Worm (Caenorhabditis elegans) whole organism, L3 larva: Measurements from ENCODE around the gene srw-134.

Experiments used
- R02D3.7 ChIP-seq: fragments of 150-350 bp; optimal IDR thresholded peaks from 2 replicates; lab custom pipeline; 2014; ENCODE audit warnings: missing biosample characterization, missing genetic modification characterization
- ZK546.5 ChIP-seq: sonication (generic microtip); optimal IDR thresholded peaks from 2 replicates; lab custom pipeline; 2017; ENCODE audit warnings: missing biosample characterization, missing genetic modification characterization
- aly-2 ChIP-seq: fragments of 150-350 bp; optimal IDR thresholded peaks from 2 replicates; lab custom pipeline; 2014; ENCODE audit warnings: missing biosample characterization, missing genetic modification characterization
- ama-1 ChIP-seq: fragments of 150-350 bp; optimal IDR thresholded peaks from 2 replicates; lab custom pipeline; 2018
- ceh-16 ChIP-seq: sonication (generic microtip); optimal IDR thresholded peaks from 2 replicates; lab custom pipeline; 2017; ENCODE audit warnings: missing biosample characterization, missing genetic modification characterization
- ceh-28 ChIP-seq: fragments of 150-350 bp; optimal IDR thresholded peaks from 2 replicates; lab custom pipeline; 2014; ENCODE audit warnings: missing biosample characterization, missing genetic modification reagents, missing genetic modification characterization
- ceh-82 ChIP-seq: fragments of 150-350 bp; optimal IDR thresholded peaks from 2 replicates; lab custom pipeline; 2014; ENCODE audit warnings: missing biosample characterization, missing genetic modification characterization
- ceh-9 ChIP-seq: sonication (generic microtip); optimal IDR thresholded peaks from 2 replicates; lab custom pipeline; 2018; ENCODE audit warnings: missing biosample characterization, missing genetic modification characterization
- daf-12 ChIP-seq: fragments of 150-350 bp; optimal IDR thresholded peaks from 2 replicates; lab custom pipeline; 2014; ENCODE audit warnings: missing biosample characterization, missing genetic modification reagents, missing genetic modification characterization
- egl-27 ChIP-seq: sonication (generic microtip); optimal IDR thresholded peaks from 4 replicates; lab custom pipeline; 2017; ENCODE audit warnings: missing biosample characterization, missing genetic modification reagents, missing genetic modification characterization
- egl-5 ChIP-seq: fragments of 150-350 bp; optimal IDR thresholded peaks from 2 replicates; lab custom pipeline; 2017; ENCODE audit warnings: missing biosample characterization, missing genetic modification reagents, missing genetic modification characterization, inconsistent platforms
- elt-1 ChIP-seq: fragments of 150-350 bp; optimal IDR thresholded peaks from 2 replicates; lab custom pipeline; 2014; ENCODE audit warnings: missing biosample characterization, missing genetic modification characterization
- elt-2 ChIP-seq: sonication (generic microtip); optimal IDR thresholded peaks from 2 replicates; lab custom pipeline; 2016; ENCODE audit warnings: missing genetic modification reagents, mild to moderate bottlenecking, missing genetic modification characterization, missing compliant biosample characterization
- elt-3 ChIP-seq, 3 experiments: fragments of 150-350 bp in 1 of 3; sonication (generic microtip) in 2 of 3; optimal IDR thresholded peaks; 2 replicates in 2 of 3; 4 replicates in 1 of 3; lab custom pipeline; 2014 to 2017; ENCODE audit warnings: missing biosample characterization in 3 of 3, missing genetic modification characterization in 3 of 3
- eor-1 ChIP-seq, 2 experiments: fragments of 150-350 bp; optimal IDR thresholded peaks; 2 replicates each; lab custom pipeline; 2014 to 2018; ENCODE audit warnings: missing biosample characterization in 2 of 2, missing genetic modification characterization in 2 of 2
- fkh-10 ChIP-seq: sonication (generic microtip); optimal IDR thresholded peaks from 2 replicates; lab custom pipeline; 2017; ENCODE audit warnings: missing biosample characterization, missing genetic modification reagents, missing genetic modification characterization
- fos-1 ChIP-seq: fragments of 150-350 bp; optimal IDR thresholded peaks from 2 replicates; lab custom pipeline; 2014; ENCODE audit warnings: missing biosample characterization, missing genetic modification characterization
- hmg-11 ChIP-seq: sonication (generic microtip); optimal IDR thresholded peaks from 2 replicates; lab custom pipeline; 2016; ENCODE audit warnings: missing genetic modification characterization, missing compliant biosample characterization
- jun-1 ChIP-seq: fragments of 150-350 bp; optimal IDR thresholded peaks from 2 replicates; lab custom pipeline; 2014; ENCODE audit warnings: missing biosample characterization, missing genetic modification reagents, missing genetic modification characterization
- lin-39 ChIP-seq: fragments of 150-350 bp; optimal IDR thresholded peaks from 2 replicates; lab custom pipeline; 2018; ENCODE audit warnings: missing biosample characterization, missing genetic modification reagents, missing genetic modification characterization
- lsy-12 ChIP-seq: sonication (generic microtip); optimal IDR thresholded peaks from 2 replicates; lab custom pipeline; 2016; ENCODE audit warnings: mild to moderate bottlenecking, missing genetic modification characterization, missing compliant biosample characterization
- mdl-1 ChIP-seq: fragments of 150-350 bp; optimal IDR thresholded peaks from 2 replicates; lab custom pipeline; 2014; ENCODE audit warnings: missing biosample characterization, missing genetic modification characterization
- mml-1 ChIP-seq: fragments of 150-350 bp; sonication (generic microtip); optimal IDR thresholded peaks from 3 replicates; lab custom pipeline; 2014; ENCODE audit warnings: missing biosample characterization, missing genetic modification characterization
- nhr-11 ChIP-seq: fragments of 150-350 bp; optimal IDR thresholded peaks from 2 replicates; lab custom pipeline; 2014; ENCODE audit warnings: missing biosample characterization, missing genetic modification characterization
- nhr-12 ChIP-seq: fragments of 150-350 bp; optimal IDR thresholded peaks from 2 replicates; lab custom pipeline; 2014; ENCODE audit warnings: missing biosample characterization, missing genetic modification characterization
- nhr-23 ChIP-seq: fragments of 150-350 bp; optimal IDR thresholded peaks from 2 replicates; lab custom pipeline; 2014; ENCODE audit warnings: missing biosample characterization, missing genetic modification reagents, missing genetic modification characterization
- nhr-237 ChIP-seq: fragments of 150-350 bp; optimal IDR thresholded peaks from 2 replicates; lab custom pipeline; 2014; ENCODE audit warnings: missing biosample characterization, missing genetic modification characterization
- nhr-25 ChIP-seq: sonication (generic microtip); optimal IDR thresholded peaks from 2 replicates; lab custom pipeline; 2017; ENCODE audit warnings: missing biosample characterization, missing genetic modification characterization
- nhr-28 ChIP-seq: fragments of 150-350 bp; optimal IDR thresholded peaks from 2 replicates; lab custom pipeline; 2014; ENCODE audit warnings: missing biosample characterization, missing genetic modification characterization
- nhr-43 ChIP-seq: sonication (generic microtip); optimal IDR thresholded peaks from 2 replicates; lab custom pipeline; 2016; ENCODE audit warnings: mild to moderate bottlenecking, missing genetic modification characterization, missing compliant biosample characterization; ENCODE audit not compliant: poor library complexity, severe bottlenecking
- nhr-67 ChIP-seq: fragments of 150-350 bp; optimal IDR thresholded peaks from 2 replicates; lab custom pipeline; 2014; ENCODE audit warnings: missing biosample characterization, missing genetic modification characterization
- nhr-76 ChIP-seq: fragments of 150-350 bp; sonication (generic microtip); optimal IDR thresholded peaks from 5 replicates; lab custom pipeline; 2014; ENCODE audit warnings: missing biosample characterization, missing genetic modification characterization
- nhr-77 ChIP-seq: fragments of 150-350 bp; optimal IDR thresholded peaks from 2 replicates; lab custom pipeline; 2014; ENCODE audit warnings: missing biosample characterization, missing genetic modification characterization
- pha-4 ChIP-seq: fragments of 150-350 bp; optimal IDR thresholded peaks from 2 replicates; lab custom pipeline; 2014; ENCODE audit warnings: missing biosample characterization, missing genetic modification reagents, missing genetic modification characterization
- pqm-1 ChIP-seq: fragments of 150-350 bp; optimal IDR thresholded peaks from 2 replicates; lab custom pipeline; 2017; ENCODE audit warnings: missing biosample characterization, missing genetic modification characterization, inconsistent platforms
- sea-2 ChIP-seq: fragments of 150-350 bp; sonication (generic microtip); optimal IDR thresholded peaks from 4 replicates; lab custom pipeline; 2014; ENCODE audit warnings: missing biosample characterization, missing genetic modification reagents, missing genetic modification characterization
- skn-1 ChIP-seq: fragments of 150-350 bp; optimal IDR thresholded peaks from 2 replicates; lab custom pipeline; 2014; ENCODE audit warnings: missing biosample characterization, missing genetic modification characterization
- snpc-4 ChIP-seq: fragments of 150-350 bp; optimal IDR thresholded peaks from 2 replicates; lab custom pipeline; 2014; ENCODE audit warnings: missing biosample characterization, missing genetic modification characterization
- tbx-2 ChIP-seq: sonication (generic microtip); optimal IDR thresholded peaks from 2 replicates; lab custom pipeline; 2016; ENCODE audit warnings: mild to moderate bottlenecking, missing genetic modification characterization, missing compliant biosample characterization
- unc-39 ChIP-seq: sonication (generic microtip); optimal IDR thresholded peaks from 4 replicates; lab custom pipeline; 2017; ENCODE audit warnings: missing biosample characterization, missing genetic modification characterization
- unc-62 ChIP-seq: fragments of 150-350 bp; sonication (generic microtip); optimal IDR thresholded peaks from 4 replicates; lab custom pipeline; 2014; ENCODE audit warnings: missing biosample characterization, missing genetic modification reagents, missing genetic modification characterization
- zag-1 ChIP-seq: fragments of 150-350 bp; optimal IDR thresholded peaks from 2 replicates; lab custom pipeline; 2014; ENCODE audit warnings: missing biosample characterization, missing genetic modification characterization
- ztf-11 ChIP-seq: fragments of 150-350 bp; optimal IDR thresholded peaks from 2 replicates; lab custom pipeline; 2014; ENCODE audit warnings: missing biosample characterization, missing genetic modification characterization
- ztf-4 ChIP-seq: fragments of 150-350 bp; optimal IDR thresholded peaks from 2 replicates; lab custom pipeline; 2014; ENCODE audit warnings: missing biosample characterization, missing genetic modification characterization

Gene srw-134

DNA sequence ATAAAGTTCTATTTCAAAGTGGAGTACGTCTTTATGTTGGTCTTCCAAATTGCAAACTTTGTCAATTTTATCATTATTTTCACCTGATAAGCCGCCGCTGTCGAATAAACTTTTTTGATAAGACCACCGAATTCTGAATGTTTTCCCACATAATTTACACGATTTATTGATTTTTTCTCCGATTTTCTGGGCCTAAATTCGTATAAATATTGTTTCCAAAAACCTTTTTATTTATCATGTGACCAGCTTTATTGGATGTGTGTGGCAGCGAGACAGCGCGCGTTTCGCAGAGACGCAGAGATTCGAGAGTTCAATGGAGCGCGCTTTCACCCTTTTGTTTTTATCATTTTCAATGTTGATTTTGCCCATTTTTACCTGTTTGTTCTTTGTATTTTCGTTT, 30.6 kb upstream of the srw-134 start (continued):
- TF ChIP-seq nhr-12 (tag; lab: Kevin White, UChicago): no peak
- TF ChIP-seq ceh-82 (tag; lab: Kevin White, UChicago): no peak

DNA sequence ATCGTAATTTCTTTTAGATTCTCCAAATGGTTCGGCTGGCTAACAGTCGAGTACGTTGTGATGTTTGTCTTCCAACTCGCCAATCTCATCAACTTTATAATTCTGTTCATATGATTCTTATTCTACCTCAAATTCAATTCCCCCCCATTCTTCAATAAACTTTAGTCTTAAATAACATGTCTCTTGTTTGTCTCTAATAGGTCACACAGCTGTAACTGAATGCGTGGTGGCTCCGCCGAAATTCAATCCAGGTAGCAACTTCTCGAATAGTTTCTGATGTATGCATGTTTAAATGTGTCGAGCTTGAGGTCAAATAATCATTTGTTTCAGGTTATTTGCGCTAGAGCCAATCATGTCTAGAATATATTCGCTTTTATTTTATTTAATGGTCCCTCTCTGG, 26.3 kb upstream of the srw-134 start, which contains the start of gene lgc-29:
TSS of gene lgc-29 (plus strand) at position 301 of the 400 bp plus-strand sequence.
- TF ChIP-seq sea-2 (GFP tag; lab: Kevin White, UChicago) (no peak), nhr-76 (no peak), nhr-25 (tag; lab: Kevin White, UChicago) (no peak), nhr-67 (tag; lab: Kevin White, UChicago) (no peak), fkh-10 (GFP tag; lab: Kevin White, UChicago) (no peak), ceh-16 (no peak), R02D3.7 (tag; lab: Kevin White, UChicago) (no peak), ceh-28 (tag; lab: Kevin White, UChicago) (no peak), pha-4 (tag; lab: Kevin White, UChicago) (no peak), elt-2 (tag; lab: Kevin White, UChicago) (no peak), nhr-12 (tag; lab: Kevin White, UChicago) (no peak), ztf-4 (tag; lab: Kevin White, UChicago) (no peak), skn-1 (tag; lab: Kevin White, UChicago) (no peak), snpc-4 (tag; lab: Kevin White, UChicago) (no peak), elt-3 (tag; optimal IDR thresholded peaks at IDR 0.05; lab: Kevin White, UChicago) (no peak), ztf-11 (no peak), nhr-28 (tag; lab: Kevin White, UChicago) (no peak), zag-1 (tag; lab: Kevin White, UChicago) (no peak), egl-5 (tag; lab: Kevin White, UChicago) (no peak)

DNA sequence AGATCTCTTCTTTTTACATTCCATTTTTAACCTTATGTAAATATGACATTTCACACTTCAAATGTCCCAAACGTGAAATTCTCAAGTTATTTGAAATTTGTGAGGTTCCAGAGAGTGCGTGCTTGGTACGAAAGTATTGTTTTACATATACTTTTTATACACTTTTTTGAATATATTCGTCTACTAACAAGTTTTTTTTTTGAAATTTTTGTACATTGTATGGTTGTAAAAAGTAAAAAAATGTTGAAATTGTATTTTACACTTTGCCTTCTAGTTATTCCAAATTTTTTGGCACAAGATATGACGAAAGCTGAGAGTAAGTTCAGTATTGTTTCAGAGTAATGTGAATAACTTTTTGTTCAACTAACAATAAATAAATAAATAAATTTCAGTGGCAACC, 22.3 kb upstream of the srw-134 start, which contains the start of gene lgc-1:
TSS of gene lgc-1 (plus strand) at position 301 of the 400 bp plus-strand sequence.
- TF ChIP-seq jun-1 (tag; lab: Kevin White, UChicago) (no peak), nhr-23 (tag; lab: Kevin White, UChicago) (no peak), nhr-28 (tag; lab: Kevin White, UChicago) (no peak), nhr-76 (no peak), elt-3 (tag; optimal IDR thresholded peaks at IDR 0.05; lab: Kevin White, UChicago) (no peak)

DNA sequence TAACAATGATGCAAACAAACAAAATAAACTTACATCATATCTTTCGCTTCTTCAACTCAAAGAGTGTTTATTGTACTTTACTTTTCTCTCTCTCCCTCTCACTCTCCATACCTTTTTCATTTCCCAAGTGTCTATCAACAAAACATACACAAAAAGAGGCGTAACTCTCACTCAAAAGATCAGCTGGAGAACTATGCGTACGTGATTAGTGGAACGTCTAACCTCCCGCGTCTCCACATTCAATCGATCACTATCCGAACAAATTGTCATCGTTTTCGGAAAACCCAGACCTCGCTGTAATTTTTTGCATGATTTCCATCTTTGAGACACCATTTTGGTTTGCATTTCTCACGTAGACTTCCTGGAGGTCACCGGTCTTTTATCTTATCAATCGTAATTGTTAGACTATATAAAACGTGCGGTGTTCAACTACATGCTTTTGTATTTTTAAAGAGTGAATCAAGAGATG, 19.1 kb upstream of the srw-134 start, which contains the start of gene nhr-57:
TSS of gene nhr-57 (plus strand) at position 419 of the 469 bp plus-strand sequence.
- no peak for TF ChIP-seq egl-27 (tag; lab: Kevin White, UChicago)
- peak in 1 of 3 experiments; percentile 42 for TF ChIP-seq elt-3 (tag; optimal IDR thresholded peaks at IDR 0.05; lab: Kevin White, UChicago)
- no peak for TF ChIP-seq R02D3.7 (tag; lab: Kevin White, UChicago)
- TF ChIP-seq nhr-11 (tag; lab: Kevin White, UChicago): no peak
- TF ChIP-seq lin-39: peak; percentile 53
- TF ChIP-seq pqm-1 (tag; lab: Kevin White, UChicago): peak; percentile 74
- TF ChIP-seq unc-39: no peak
- TF ChIP-seq snpc-4 (tag; lab: Kevin White, UChicago): no peak
- no peak for TF ChIP-seq hmg-11 (tag; lab: Kevin White, UChicago)
- TF ChIP-seq aly-2 (tag; lab: Kevin White, UChicago): no peak
- no peak for TF ChIP-seq tbx-2 (tag; lab: Kevin White, UChicago)
- no peak for TF ChIP-seq nhr-28 (tag; lab: Kevin White, UChicago)
- TF ChIP-seq nhr-25 (tag; lab: Kevin White, UChicago): peak; percentile 77
- TF ChIP-seq mml-1: no peak
- TF ChIP-seq nhr-67 (tag; lab: Kevin White, UChicago): no peak
- TF ChIP-seq pha-4 (tag; lab: Kevin White, UChicago): peak; percentile 98
- TF ChIP-seq eor-1 (tag; optimal IDR thresholded peaks at IDR 0.05; lab: Kevin White, UChicago): no peak
- no peak for TF ChIP-seq lsy-12 (tag; lab: Kevin White, UChicago)
- TF ChIP-seq ama-1 (lab: Kevin White, UChicago): peak; percentile 26
- no peak for TF ChIP-seq zag-1 (tag; lab: Kevin White, UChicago)
- TF ChIP-seq ceh-16: no peak
- TF ChIP-seq nhr-43 (tag; lab: Kevin White, UChicago): peak; percentile 81
- no peak for TF ChIP-seq ztf-11
- peak; percentile 84 for TF ChIP-seq skn-1 (tag; lab: Kevin White, UChicago)
- no peak for TF ChIP-seq nhr-12 (tag; lab: Kevin White, UChicago)
- TF ChIP-seq elt-2 (tag; lab: Kevin White, UChicago): peak; percentile 82
- TF ChIP-seq ceh-9 (tag; lab: Kevin White, UChicago): no peak
- TF ChIP-seq nhr-77 (tag; lab: Kevin White, UChicago): no peak
- TF ChIP-seq sea-2 (GFP tag; lab: Kevin White, UChicago): no peak
- TF ChIP-seq nhr-76: no peak
- TF ChIP-seq elt-1 (tag; lab: Kevin White, UChicago): no peak
- TF ChIP-seq mdl-1 (tag; lab: Kevin White, UChicago): peak; percentile 28
- peak; percentile 65 for TF ChIP-seq egl-5 (tag; lab: Kevin White, UChicago)
- TF ChIP-seq nhr-237 (tag; lab: Kevin White, UChicago): no peak
- TF ChIP-seq ztf-4 (tag; lab: Kevin White, UChicago): no peak
- TF ChIP-seq unc-62: no peak
- TF ChIP-seq jun-1 (tag; lab: Kevin White, UChicago): no peak
- no peak for TF ChIP-seq fos-1
- TF ChIP-seq fkh-10 (GFP tag; lab: Kevin White, UChicago): no peak
- TF ChIP-seq ZK546.5 (tag; lab: Kevin White, UChicago): no peak
- TF ChIP-seq daf-12: no peak
